Fruit fly (Drosophila melanogaster): ENCODE results near the gene C15.

Gene C15

dm6 chr3R:21481960-21482359, 17.8 kb upstream of the C15 start, which contains the start of gene Fancm:
Gene Fancm, plus strand, starts transcription at chr3R:21482325.
- TF ChIP-seq CG4404 (GFP tag; IDR thresholded peaks at IDR 0.05), result peak; percentile 42; the same call in 1 of the 2 replicates
- peak; percentile 55 for TF ChIP-seq Max (GFP tag; optimal IDR thresholded peaks at IDR 0.05)
- TF ChIP-seq dmrt99B (tag; optimal IDR thresholded peaks at IDR 0.05), result no peak
- TF ChIP-seq CG10267 (tag; optimal IDR thresholded peaks at IDR 0.05), result peak; percentile 100
- peak; percentile 20 for TF ChIP-seq Hmx (GFP tag; optimal IDR thresholded peaks at IDR 0.05)
- no peak for TF ChIP-seq ash1 (GFP tag; optimal IDR thresholded peaks at IDR 0.05)
- peak; percentile 96 for TF ChIP-seq Lhr (GFP tag; optimal IDR thresholded peaks at IDR 0.05)
- peak; percentile 93 for TF ChIP-seq Ets97D (GFP tag; optimal IDR thresholded peaks at IDR 0.05)
- TF ChIP-seq mirr (GFP tag; optimal IDR thresholded peaks at IDR 0.05), result no peak
- peak; percentile 62 for TF ChIP-seq ssp (GFP tag; IDR thresholded peaks at IDR 0.05)
- TF ChIP-seq pros (GFP tag; optimal IDR thresholded peaks at IDR 0.05), result no peak
- no peak for TF ChIP-seq Blimp-1 (GFP tag; optimal IDR thresholded peaks at IDR 0.05)
- no peak for TF ChIP-seq Rx (GFP tag; IDR thresholded peaks at IDR 0.05)
- peak; percentile 67 for TF ChIP-seq CG4854 (GFP tag; optimal IDR thresholded peaks at IDR 0.05)
- TF ChIP-seq Sry-β (GFP tag; optimal IDR thresholded peaks at IDR 0.05), result peak; percentile 10
- TF ChIP-seq CG10959 (GFP tag; IDR thresholded peaks at IDR 0.05), result no peak
- TF ChIP-seq CG14014 (GFP tag; IDR thresholded peaks at IDR 0.05), result peak; percentile 47
- no peak for TF ChIP-seq danr (GFP tag; IDR thresholded peaks at IDR 0.05)
- peak; percentile 5 for TF ChIP-seq Ssrp (tag; optimal IDR thresholded peaks at IDR 0.05)
- peak; percentile 46 for TF ChIP-seq CG18476 (GFP tag; optimal IDR thresholded peaks at IDR 0.05)
- no peak for TF ChIP-seq CG17568 (GFP tag; optimal IDR thresholded peaks at IDR 0.05)
- peak; percentile 60 for TF ChIP-seq Mes4 (GFP tag; optimal IDR thresholded peaks at IDR 0.05)
- peak; percentile 52; the same call in 1 of the 3 replicates for TF ChIP-seq gce (GFP tag; IDR thresholded peaks at IDR 0.05)
- peak; percentile 61 for TF ChIP-seq NFAT (GFP tag; IDR thresholded peaks at IDR 0.05)
- TF ChIP-seq CG9932 (GFP tag; IDR thresholded peaks at IDR 0.05), result peak; percentile 84
- peak; percentile 75 for TF ChIP-seq Camta (GFP tag; optimal IDR thresholded peaks at IDR 0.05)
- TF ChIP-seq slbo (GFP tag; IDR thresholded peaks at IDR 0.05), result peak; percentile 86
- no peak for TF ChIP-seq TFAM (GFP tag; optimal IDR thresholded peaks at IDR 0.05)
- peak; percentile 54 for TF ChIP-seq ERR (GFP tag; optimal IDR thresholded peaks at IDR 0.05)
- no peak for TF ChIP-seq dimm (GFP tag; IDR thresholded peaks at IDR 0.05)
- TF ChIP-seq CG10543 (GFP tag; optimal IDR thresholded peaks at IDR 0.05), result no peak
- TF ChIP-seq fd3F (GFP tag; optimal IDR thresholded peaks at IDR 0.05), result peak; percentile 21
- peak; percentile 68 for TF ChIP-seq CG12769 (tag; optimal IDR thresholded peaks at IDR 0.05)
- TF ChIP-seq Myb (GFP tag; optimal IDR thresholded peaks at IDR 0.05), result peak; percentile 81
- TF ChIP-seq emc (GFP tag; optimal IDR thresholded peaks at IDR 0.05), result peak; percentile 62
- TF ChIP-seq CG9609 (GFP tag; optimal IDR thresholded peaks at IDR 0.05), result peak; percentile 77
- TF ChIP-seq CG6791 (GFP tag; IDR thresholded peaks at IDR 0.05; ENCODE audit: partially characterized antibody), result peak; percentile 65; the same call in 2 of the 3 replicates
- peak; percentile 98 for TF ChIP-seq CTCF (GFP tag; optimal IDR thresholded peaks at IDR 0.05)
- TF ChIP-seq ems (GFP tag; optimal IDR thresholded peaks at IDR 0.05), result peak; percentile 75
- TF ChIP-seq CG30431 (GFP tag; optimal IDR thresholded peaks at IDR 0.05), result peak; percentile 49
- TF ChIP-seq Bgb (GFP tag; IDR thresholded peaks at IDR 0.05; ENCODE audit: partially characterized antibody), result peak; percentile 51
- TF ChIP-seq CG9437 (GFP tag; optimal IDR thresholded peaks at IDR 0.05), result peak; percentile 14
- peak; percentile 82 for TF ChIP-seq sob (GFP tag; IDR thresholded peaks at IDR 0.05)
- TF ChIP-seq CG12104 (GFP tag; optimal IDR thresholded peaks at IDR 0.05), result peak; percentile 37
- peak; percentile 86 for TF ChIP-seq CG3847 (GFP tag; IDR thresholded peaks at IDR 0.05)
- peak; percentile 12 for TF ChIP-seq CG8388 (GFP tag; optimal IDR thresholded peaks at IDR 0.05)
- peak; percentile 84 for TF ChIP-seq Xbp1 (GFP tag; optimal IDR thresholded peaks at IDR 0.05)
- TF ChIP-seq CG13775 (GFP tag; optimal IDR thresholded peaks at IDR 0.05), result peak; percentile 59
- peak; percentile 68 for TF ChIP-seq gro (GFP tag; optimal IDR thresholded peaks at IDR 0.05)
- TF ChIP-seq ato (GFP tag; IDR thresholded peaks at IDR 0.05; ENCODE audit: partially characterized antibody), result 0 out of 2 replicates have a peak, but pooled peaks have one; percentile 10
- 0 out of 3 replicates have a peak, but pooled peaks have one; percentile 6 for TF ChIP-seq ase (GFP tag; IDR thresholded peaks at IDR 0.05)
